Fruit fly (Drosophila melanogaster) whole organism, adult: ENCODE data around the gene Mps1.

Experiments
- CG7045 ChIP-seq: fragments of 200-800 bp; sonication (Bioruptor generic); optimal IDR thresholded peaks from 2 replicates; lab custom pipeline; 2017; ENCODE audit warnings: missing biosample characterization, mild to moderate bottlenecking, missing genetic modification characterization
- bab1 ChIP-seq: fragments of 200-800 bp; sonication (Bioruptor generic); optimal IDR thresholded peaks from 3 replicates; lab custom pipeline; 2019; ENCODE audit warnings: missing biosample characterization, mild to moderate bottlenecking, missing genetic modification characterization, moderate library complexity
- kay ChIP-seq: fragments of 200-800 bp; sonication (Bioruptor generic); peaks from one replicate; lab custom pipeline; 2016; ENCODE audit warnings: missing biosample characterization, missing genetic modification characterization, borderline replicate concordance
- toe ChIP-seq: fragments of 200-800 bp; sonication (Bioruptor generic); optimal IDR thresholded peaks from 2 replicates; lab custom pipeline; 2016; ENCODE audit warnings: missing biosample characterization, missing genetic modification characterization

dm6 chr3R:17645239-17645638 lies 25.8 kb upstream of the Mps1 start:
- peak; percentile 82 for TF ChIP-seq kay (GFP tag; lab: Kevin White, UChicago)
- no peak for TF ChIP-seq CG7045 (GFP tag; lab: Kevin White, UChicago)
- TF ChIP-seq toe (GFP tag; lab: Kevin White, UChicago), result no peak
- TF ChIP-seq bab1 (GFP tag; lab: Kevin White, UChicago), result peak; percentile 41
